Fruit fly (Drosophila melanogaster) Kc167 (cell line): Measurements from ENCODE around the gene Ccz1.

Experiments
- Sin3A ChIP-seq: fragments of >200 bp; optimal IDR thresholded peaks from 2 replicates; lab custom pipeline; 2018; ENCODE audit warnings: missing external identifiers
- h ChIP-seq: fragments of >200 bp; optimal IDR thresholded peaks from 3 replicates; lab custom pipeline; 2018; ENCODE audit warnings: missing external identifiers
- psq ChIP-seq: fragments of >200 bp; optimal IDR thresholded peaks from 2 replicates; lab custom pipeline; 2017; ENCODE audit warnings: missing external identifiers

- TF ChIP-seq h (lab: Kevin White, UChicago) (no peak), psq (lab: Kevin White, UChicago) (no peak), Sin3A (no peak)
Measured at dm6 chr3L:3934110-3934509, 35.2 kb upstream of the Ccz1 start.
